Fruit fly (Drosophila melanogaster) whole organism, wandering third instar larva: Measurements from ENCODE around the gene Sfp26Ad.

Source experiments
- Abd-B ChIP-seq: fragments of >200 bp; optimal IDR thresholded peaks from 2 replicates; lab custom pipeline; 2017; ENCODE audit warnings: missing biosample characterization, missing genetic modification characterization
- CG32264 ChIP-seq: fragments of 200-800 bp; sonication (Bioruptor generic); optimal IDR thresholded peaks from 2 replicates; lab custom pipeline; 2016; ENCODE audit warnings: missing biosample characterization, missing genetic modification characterization
- CG9705 ChIP-seq: fragments of 200-800 bp; sonication (Bioruptor generic); optimal IDR thresholded peaks from 2 replicates; lab custom pipeline; 2018; ENCODE audit warnings: missing biosample characterization, mild to moderate bottlenecking, missing genetic modification characterization
- CrebA ChIP-seq: fragments of 200-800 bp; sonication (Bioruptor generic); optimal IDR thresholded peaks from 2 replicates; lab custom pipeline; 2016; ENCODE audit warnings: missing biosample characterization, mild to moderate bottlenecking, missing genetic modification characterization, borderline replicate concordance
- Dfd ChIP-seq: fragments of >200 bp; optimal IDR thresholded peaks from 2 replicates; lab custom pipeline; 2017; ENCODE audit warnings: missing biosample characterization, missing genetic modification characterization
- Dif ChIP-seq: fragments of 200-275, 200-300 bp; sonication (Bioruptor generic); optimal IDR thresholded peaks from 2 replicates; lab custom pipeline; 2018; ENCODE audit warnings: missing biosample characterization, missing genetic modification characterization; ENCODE audit not compliant: partially characterized antibody
- GATAd ChIP-seq: sonication (Bioruptor generic); optimal IDR thresholded peaks from 2 replicates; lab custom pipeline; 2016; ENCODE audit warnings: missing biosample characterization, missing genetic modification characterization
- HLH106 ChIP-seq: fragments of 200-800 bp; optimal IDR thresholded peaks from 3 replicates; lab custom pipeline; 2019; ENCODE audit warnings: missing biosample characterization, mild to moderate bottlenecking, missing genetic modification characterization, moderate library complexity
- Hnf4 ChIP-seq: fragments of 200-800 bp; sonication (Bioruptor generic); optimal IDR thresholded peaks from 2 replicates; lab custom pipeline; 2016; ENCODE audit warnings: missing biosample characterization, mild to moderate bottlenecking, missing genetic modification characterization
- Hr78 ChIP-seq: fragments of >200 bp; optimal IDR thresholded peaks from 2 replicates; lab custom pipeline; 2017; ENCODE audit warnings: missing biosample characterization, missing genetic modification characterization
- Hr83 ChIP-seq: fragments of 200-300 bp; sonication (Bioruptor generic); optimal IDR thresholded peaks from 2 replicates; lab custom pipeline; 2016; ENCODE audit warnings: missing biosample characterization, mild to moderate bottlenecking, missing genetic modification characterization, moderate library complexity; ENCODE audit not compliant: poor library complexity, severe bottlenecking
- Jra ChIP-seq: sonication (Bioruptor generic); optimal IDR thresholded peaks from 2 replicates; lab custom pipeline; 2016; ENCODE audit warnings: missing biosample characterization, missing genetic modification characterization
- Mio ChIP-seq: sonication (Bioruptor generic); optimal IDR thresholded peaks from 2 replicates; lab custom pipeline; 2016; ENCODE audit warnings: missing biosample characterization, missing genetic modification characterization
- Myc ChIP-seq: fragments of >200 bp; optimal IDR thresholded peaks from 2 replicates; lab custom pipeline; 2017
- N ChIP-seq: fragments of >200 bp; optimal IDR thresholded peaks from 2 replicates; lab custom pipeline; 2018; ENCODE audit warnings: missing biosample characterization, missing external identifiers, missing genetic modification characterization
- OdsH ChIP-seq: fragments of 200-800 bp; sonication (Bioruptor generic); optimal IDR thresholded peaks from 2 replicates; lab custom pipeline; 2016; ENCODE audit warnings: missing biosample characterization, mild to moderate bottlenecking, missing genetic modification characterization
- Rel ChIP-seq, 2 experiments: fragments of 200-800 bp; sonication (Bioruptor generic) in 1 of 2; optimal IDR thresholded peaks; 2 replicates in 1 of 2; 3 replicates in 1 of 2; lab custom pipeline; 2016 to 2019; ENCODE audit warnings: mild to moderate bottlenecking in 2 of 2, missing biosample characterization in 2 of 2, missing genetic modification characterization in 2 of 2, moderate library complexity in 1 of 2
- Sp1 ChIP-seq: fragments of 200-800 bp; sonication (Bioruptor generic); optimal IDR thresholded peaks from 3 replicates; lab custom pipeline; 2019; ENCODE audit warnings: missing biosample characterization, mild to moderate bottlenecking, missing genetic modification characterization, moderate library complexity
- Vsx2 ChIP-seq: fragments of 200-300, 225-300 bp; sonication (Bioruptor generic); optimal IDR thresholded peaks from 2 replicates; lab custom pipeline; 2018; ENCODE audit warnings: missing biosample characterization, missing genetic modification characterization; ENCODE audit not compliant: partially characterized antibody
- br ChIP-seq: fragments of 200-800 bp; sonication (Bioruptor generic); optimal IDR thresholded peaks from 2 replicates; lab custom pipeline; 2016; ENCODE audit warnings: missing biosample characterization, missing genetic modification characterization
- brk ChIP-seq: fragments of 200-800 bp; sonication (Bioruptor generic); optimal IDR thresholded peaks from 2 replicates; lab custom pipeline; 2016; ENCODE audit warnings: missing biosample characterization, mild to moderate bottlenecking, missing genetic modification characterization
- dl ChIP-seq, 2 experiments: fragments of 175-275, 200-275 bp in 1 of 2; fragments of 200-275 bp in 1 of 2; sonication (Bioruptor generic); optimal IDR thresholded peaks; lab custom pipeline; 2018; ENCODE audit warnings: mild to moderate bottlenecking in 2 of 2, missing biosample characterization in 2 of 2, missing genetic modification characterization in 2 of 2, moderate library complexity in 2 of 2; ENCODE audit not compliant: partially characterized antibody in 2 of 2, insufficient read depth in 1 of 2
- dmrt93B ChIP-seq: fragments of 200-800 bp; sonication (Bioruptor generic); optimal IDR thresholded peaks from 2 replicates; lab custom pipeline; 2018; ENCODE audit warnings: missing biosample characterization, mild to moderate bottlenecking, missing genetic modification characterization
- dsf ChIP-seq: sonication (Bioruptor generic); optimal IDR thresholded peaks from 2 replicates; lab custom pipeline; 2016; ENCODE audit warnings: missing biosample characterization, missing genetic modification characterization, borderline replicate concordance
- ey ChIP-seq: fragments of 200-800 bp; sonication (Bioruptor generic); optimal IDR thresholded peaks from 2 replicates; lab custom pipeline; 2016; ENCODE audit warnings: missing biosample characterization, missing genetic modification characterization
- foxo ChIP-seq, 2 experiments: fragments of 200-800 bp; sonication (Bioruptor generic); optimal IDR thresholded peaks; 2 replicates in 1 of 2; 3 replicates in 1 of 2; lab custom pipeline; 2016 to 2017; ENCODE audit warnings: missing biosample characterization in 2 of 2, missing genetic modification characterization in 2 of 2
- fru ChIP-seq: fragments of 200-800 bp; sonication (Bioruptor generic); optimal IDR thresholded peaks from 3 replicates; lab custom pipeline; 2016; ENCODE audit warnings: missing biosample characterization, mild to moderate bottlenecking, missing genetic modification characterization
- h ChIP-seq: fragments of 200-800 bp; sonication (Bioruptor generic); optimal IDR thresholded peaks from 3 replicates; lab custom pipeline; 2016; ENCODE audit warnings: missing biosample characterization, mild to moderate bottlenecking, missing genetic modification characterization
- jim ChIP-seq: fragments of 175-275, 200-325 bp; sonication (Bioruptor generic); optimal IDR thresholded peaks from 2 replicates; lab custom pipeline; 2016; ENCODE audit warnings: missing biosample characterization, mild to moderate bottlenecking, missing genetic modification characterization
- lola ChIP-seq: fragments of >200 bp; optimal IDR thresholded peaks from 2 replicates; lab custom pipeline; 2017; ENCODE audit warnings: missing biosample characterization, missing genetic modification characterization
- pan ChIP-seq: fragments of >200 bp; optimal IDR thresholded peaks from 2 replicates; lab custom pipeline; 2017
- psq ChIP-seq: fragments of 200-800 bp; sonication (Bioruptor generic); optimal IDR thresholded peaks from 3 replicates; lab custom pipeline; 2017; ENCODE audit warnings: missing biosample characterization, mild to moderate bottlenecking, missing genetic modification characterization, moderate library complexity
- rgr ChIP-seq: fragments of 200-800 bp; sonication (Bioruptor generic); optimal IDR thresholded peaks from 3 replicates; lab custom pipeline; 2016; ENCODE audit warnings: missing biosample characterization, mild to moderate bottlenecking, missing genetic modification characterization
- sage ChIP-seq: fragments of 200-800 bp; sonication (Bioruptor generic); optimal IDR thresholded peaks from 2 replicates; lab custom pipeline; 2016; ENCODE audit warnings: missing biosample characterization, mild to moderate bottlenecking, missing genetic modification characterization
- sv ChIP-seq: fragments of 200-800 bp; sonication (Bioruptor generic); optimal IDR thresholded peaks from 3 replicates; lab custom pipeline; 2016; ENCODE audit warnings: missing biosample characterization, missing genetic modification characterization
- tai ChIP-seq: sonication (Bioruptor generic); optimal IDR thresholded peaks from 2 replicates; lab custom pipeline; 2016; ENCODE audit warnings: missing biosample characterization, missing genetic modification characterization
- usp ChIP-seq: fragments of >200 bp; optimal IDR thresholded peaks from 2 replicates; lab custom pipeline; 2017; ENCODE audit warnings: missing biosample characterization, missing genetic modification characterization
- woc ChIP-seq: sonication (Bioruptor generic); optimal IDR thresholded peaks from 2 replicates; lab custom pipeline; 2016; ENCODE audit warnings: missing biosample characterization, mild to moderate bottlenecking, missing genetic modification characterization

Gene Sfp26Ad

dm6 chr2L:5988115-5989092 lies 45.3 kb upstream of the Sfp26Ad start:
- TF ChIP-seq Rel (GFP tag; optimal IDR thresholded peaks at IDR 0.05; lab: Kevin White, UChicago) (no peak), Rel (tag; optimal IDR thresholded peaks at IDR 0.05; lab: Kevin White, UChicago) (peak; percentile 93), h (GFP tag; lab: Kevin White, UChicago) (peak; percentile 39), jim (GFP tag; lab: Kevin White, UChicago) (no peak), Hr83 (GFP tag; lab: Kevin White, UChicago) (no peak)

- TF ChIP-seq Rel (GFP tag; optimal IDR thresholded peaks at IDR 0.05; lab: Kevin White, UChicago) (no peak), Rel (tag; optimal IDR thresholded peaks at IDR 0.05; lab: Kevin White, UChicago) (peak; percentile 43), Hr83 (GFP tag; lab: Kevin White, UChicago) (no peak), woc (GFP tag; lab: Kevin White, UChicago) (no peak), brk (GFP tag; lab: Kevin White, UChicago) (no peak), psq (GFP tag; lab: Kevin White, UChicago) (no peak), br (GFP tag; lab: Kevin White, UChicago) (no peak), Sp1 (GFP tag; lab: Kevin White, UChicago) (no peak), OdsH (peak; percentile 11), usp (GFP tag; lab: Kevin White, UChicago) (no peak), h (GFP tag; lab: Kevin White, UChicago) (peak; percentile 3)
These were observed 43.8 kb upstream of the Sfp26Ad start for dm6 chr2L:5986940-5987339.

dm6 chr2L:5986094-5986493 lies 43.0 kb upstream of the Sfp26Ad start, which contains the start of gene ifc:
Gene ifc (plus strand): TSS chr2L:5986348.
- peak; percentile 39 for TF ChIP-seq woc (GFP tag; lab: Kevin White, UChicago)
- TF ChIP-seq br (GFP tag; lab: Kevin White, UChicago) = peak; percentile 53
- no peak for TF ChIP-seq GATAd (GFP tag; lab: Kevin White, UChicago)
- peak; percentile 98 for TF ChIP-seq N (GFP tag; lab: Kevin White, UChicago)
- peak; percentile 30 for TF ChIP-seq ey (GFP tag; lab: Kevin White, UChicago)
- peak; percentile 64 for TF ChIP-seq h (GFP tag; lab: Kevin White, UChicago)
- no peak for TF ChIP-seq sage (GFP tag; lab: Kevin White, UChicago)
- peak in 1 of 2 experiments; percentile 52 for TF ChIP-seq foxo (GFP tag; optimal IDR thresholded peaks at IDR 0.05; lab: Kevin White, UChicago)
- TF ChIP-seq fru (GFP tag; lab: Kevin White, UChicago) = peak; percentile 47
- TF ChIP-seq usp (GFP tag; lab: Kevin White, UChicago) = no peak
- peak; percentile 66 for TF ChIP-seq Hr78 (GFP tag; lab: Kevin White, UChicago)
- TF ChIP-seq Dfd (GFP tag; lab: Kevin White, UChicago) = no peak
- no peak for TF ChIP-seq dl (GFP tag; optimal IDR thresholded peaks at IDR 0.05; lab: Kevin White, UChicago; ENCODE audit: insufficient read depth in 1 of 2, partially characterized antibody in 2 of 2)
- no peak for TF ChIP-seq Jra (GFP tag; lab: Kevin White, UChicago)
- no peak for TF ChIP-seq Hnf4 (GFP tag; lab: Kevin White, UChicago)
- no peak for TF ChIP-seq tai (GFP tag; lab: Kevin White, UChicago)
- TF ChIP-seq Mio (GFP tag; lab: Kevin White, UChicago) = no peak
- peak; percentile 8 for TF ChIP-seq Sp1 (GFP tag; lab: Kevin White, UChicago)
- TF ChIP-seq CG9705 (GFP tag; lab: Kevin White, UChicago) = peak; percentile 10
- peak; percentile 42 for TF ChIP-seq sv (GFP tag; lab: Kevin White, UChicago)
- TF ChIP-seq Myc (lab: Kevin White, UChicago) = no peak
- no peak for TF ChIP-seq dsf (GFP tag; lab: Kevin White, UChicago)
- TF ChIP-seq lola (GFP tag; lab: Kevin White, UChicago) = no peak
- no peak for TF ChIP-seq Rel (GFP tag; optimal IDR thresholded peaks at IDR 0.05; lab: Kevin White, UChicago)
- peak; percentile 46 for TF ChIP-seq Rel (tag; optimal IDR thresholded peaks at IDR 0.05; lab: Kevin White, UChicago)
- no peak for TF ChIP-seq Vsx2 (GFP tag; lab: Kevin White, UChicago)
- TF ChIP-seq pan (lab: Kevin White, UChicago) = no peak
- TF ChIP-seq dmrt93B = no peak
- TF ChIP-seq rgr (GFP tag; lab: Kevin White, UChicago) = peak; percentile 54
- TF ChIP-seq HLH106 (tag; lab: Kevin White, UChicago) = peak; percentile 60
- peak; percentile 61 for TF ChIP-seq Dif (GFP tag; lab: Kevin White, UChicago)
- TF ChIP-seq psq (GFP tag; lab: Kevin White, UChicago) = peak; percentile 30
- no peak for TF ChIP-seq brk (GFP tag; lab: Kevin White, UChicago)
- TF ChIP-seq CrebA (GFP tag; lab: Kevin White, UChicago) = no peak
- TF ChIP-seq Hr83 (GFP tag; lab: Kevin White, UChicago) = peak; percentile 87
- TF ChIP-seq Abd-B = no peak
- no peak for TF ChIP-seq CG32264 (GFP tag; lab: Kevin White, UChicago)
- TF ChIP-seq jim (GFP tag; lab: Kevin White, UChicago) = no peak
- TF ChIP-seq OdsH = peak; percentile 51
